Worm (Caenorhabditis elegans) whole organism, L3 larva: Measurements from ENCODE around the gene B0244.16.

Source experiments
- aly-2 ChIP-seq: fragments of 150-350 bp; optimal IDR thresholded peaks from 2 replicates; lab custom pipeline; 2014; ENCODE audit warnings: missing biosample characterization, missing genetic modification characterization
- ama-1 ChIP-seq: fragments of 150-350 bp; optimal IDR thresholded peaks from 2 replicates; lab custom pipeline; 2018
- ceh-16 ChIP-seq: sonication (generic microtip); optimal IDR thresholded peaks from 2 replicates; lab custom pipeline; 2017; ENCODE audit warnings: missing biosample characterization, missing genetic modification characterization
- ceh-28 ChIP-seq: fragments of 150-350 bp; optimal IDR thresholded peaks from 2 replicates; lab custom pipeline; 2014; ENCODE audit warnings: missing biosample characterization, missing genetic modification reagents, missing genetic modification characterization
- ceh-82 ChIP-seq: fragments of 150-350 bp; optimal IDR thresholded peaks from 2 replicates; lab custom pipeline; 2014; ENCODE audit warnings: missing biosample characterization, missing genetic modification characterization
- ceh-9 ChIP-seq: sonication (generic microtip); optimal IDR thresholded peaks from 2 replicates; lab custom pipeline; 2018; ENCODE audit warnings: missing biosample characterization, missing genetic modification characterization
- daf-12 ChIP-seq: fragments of 150-350 bp; optimal IDR thresholded peaks from 2 replicates; lab custom pipeline; 2014; ENCODE audit warnings: missing biosample characterization, missing genetic modification reagents, missing genetic modification characterization
- elt-2 ChIP-seq: sonication (generic microtip); optimal IDR thresholded peaks from 2 replicates; lab custom pipeline; 2016; ENCODE audit warnings: missing genetic modification reagents, mild to moderate bottlenecking, missing genetic modification characterization, missing compliant biosample characterization
- elt-3 ChIP-seq, 3 experiments: fragments of 150-350 bp in 1 of 3; sonication (generic microtip) in 2 of 3; optimal IDR thresholded peaks; 2 replicates in 2 of 3; 4 replicates in 1 of 3; lab custom pipeline; 2014 to 2017; ENCODE audit warnings: missing biosample characterization in 3 of 3, missing genetic modification characterization in 3 of 3
- eor-1 ChIP-seq, 2 experiments: fragments of 150-350 bp; optimal IDR thresholded peaks; 2 replicates each; lab custom pipeline; 2014 to 2018; ENCODE audit warnings: missing biosample characterization in 2 of 2, missing genetic modification characterization in 2 of 2
- fkh-10 ChIP-seq: sonication (generic microtip); optimal IDR thresholded peaks from 2 replicates; lab custom pipeline; 2017; ENCODE audit warnings: missing biosample characterization, missing genetic modification reagents, missing genetic modification characterization
- fos-1 ChIP-seq: fragments of 150-350 bp; optimal IDR thresholded peaks from 2 replicates; lab custom pipeline; 2014; ENCODE audit warnings: missing biosample characterization, missing genetic modification characterization
- hmg-11 ChIP-seq: sonication (generic microtip); optimal IDR thresholded peaks from 2 replicates; lab custom pipeline; 2016; ENCODE audit warnings: missing genetic modification characterization, missing compliant biosample characterization
- lin-15B ChIP-seq: fragments of 150-350 bp; optimal IDR thresholded peaks from 2 replicates; lab custom pipeline; 2014; ENCODE audit warnings: missing biosample characterization, missing genetic modification characterization
- lin-39 ChIP-seq: fragments of 150-350 bp; optimal IDR thresholded peaks from 2 replicates; lab custom pipeline; 2018; ENCODE audit warnings: missing biosample characterization, missing genetic modification reagents, missing genetic modification characterization
- lsy-12 ChIP-seq: sonication (generic microtip); optimal IDR thresholded peaks from 2 replicates; lab custom pipeline; 2016; ENCODE audit warnings: mild to moderate bottlenecking, missing genetic modification characterization, missing compliant biosample characterization
- mdl-1 ChIP-seq: fragments of 150-350 bp; optimal IDR thresholded peaks from 2 replicates; lab custom pipeline; 2014; ENCODE audit warnings: missing biosample characterization, missing genetic modification characterization
- mml-1 ChIP-seq: fragments of 150-350 bp; sonication (generic microtip); optimal IDR thresholded peaks from 3 replicates; lab custom pipeline; 2014; ENCODE audit warnings: missing biosample characterization, missing genetic modification characterization
- nhr-23 ChIP-seq: fragments of 150-350 bp; optimal IDR thresholded peaks from 2 replicates; lab custom pipeline; 2014; ENCODE audit warnings: missing biosample characterization, missing genetic modification reagents, missing genetic modification characterization
- nhr-237 ChIP-seq: fragments of 150-350 bp; optimal IDR thresholded peaks from 2 replicates; lab custom pipeline; 2014; ENCODE audit warnings: missing biosample characterization, missing genetic modification characterization
- nhr-28 ChIP-seq: fragments of 150-350 bp; optimal IDR thresholded peaks from 2 replicates; lab custom pipeline; 2014; ENCODE audit warnings: missing biosample characterization, missing genetic modification characterization
- nhr-43 ChIP-seq: sonication (generic microtip); optimal IDR thresholded peaks from 2 replicates; lab custom pipeline; 2016; ENCODE audit warnings: mild to moderate bottlenecking, missing genetic modification characterization, missing compliant biosample characterization; ENCODE audit not compliant: poor library complexity, severe bottlenecking
- nhr-67 ChIP-seq: fragments of 150-350 bp; optimal IDR thresholded peaks from 2 replicates; lab custom pipeline; 2014; ENCODE audit warnings: missing biosample characterization, missing genetic modification characterization
- nhr-76 ChIP-seq: fragments of 150-350 bp; sonication (generic microtip); optimal IDR thresholded peaks from 5 replicates; lab custom pipeline; 2014; ENCODE audit warnings: missing biosample characterization, missing genetic modification characterization
- nhr-77 ChIP-seq: fragments of 150-350 bp; optimal IDR thresholded peaks from 2 replicates; lab custom pipeline; 2014; ENCODE audit warnings: missing biosample characterization, missing genetic modification characterization
- pha-4 ChIP-seq: fragments of 150-350 bp; optimal IDR thresholded peaks from 2 replicates; lab custom pipeline; 2014; ENCODE audit warnings: missing biosample characterization, missing genetic modification reagents, missing genetic modification characterization
- pqm-1 ChIP-seq: fragments of 150-350 bp; optimal IDR thresholded peaks from 2 replicates; lab custom pipeline; 2017; ENCODE audit warnings: missing biosample characterization, missing genetic modification characterization, inconsistent platforms
- skn-1 ChIP-seq: fragments of 150-350 bp; optimal IDR thresholded peaks from 2 replicates; lab custom pipeline; 2014; ENCODE audit warnings: missing biosample characterization, missing genetic modification characterization
- snpc-4 ChIP-seq: fragments of 150-350 bp; optimal IDR thresholded peaks from 2 replicates; lab custom pipeline; 2014; ENCODE audit warnings: missing biosample characterization, missing genetic modification characterization
- unc-39 ChIP-seq: sonication (generic microtip); optimal IDR thresholded peaks from 4 replicates; lab custom pipeline; 2017; ENCODE audit warnings: missing biosample characterization, missing genetic modification characterization
- unc-62 ChIP-seq: fragments of 150-350 bp; sonication (generic microtip); optimal IDR thresholded peaks from 4 replicates; lab custom pipeline; 2014; ENCODE audit warnings: missing biosample characterization, missing genetic modification reagents, missing genetic modification characterization
- zag-1 ChIP-seq: fragments of 150-350 bp; optimal IDR thresholded peaks from 2 replicates; lab custom pipeline; 2014; ENCODE audit warnings: missing biosample characterization, missing genetic modification characterization
- ztf-4 ChIP-seq: fragments of 150-350 bp; optimal IDR thresholded peaks from 2 replicates; lab custom pipeline; 2014; ENCODE audit warnings: missing biosample characterization, missing genetic modification characterization

Gene B0244.16

ce11 chrIII:5710676-5711075, 30.1 kb upstream of the B0244.16 start (continued):
- TF ChIP-seq pha-4 (tag; lab: Kevin White, UChicago) (no peak), fkh-10 (GFP tag; lab: Kevin White, UChicago) (no peak), nhr-23 (tag; lab: Kevin White, UChicago) (peak; percentile 86), ceh-28 (tag; lab: Kevin White, UChicago) (peak; percentile 28), aly-2 (no peak), nhr-76 (no peak), mml-1 (tag; lab: Kevin White, UChicago) (no peak), nhr-28 (tag; lab: Kevin White, UChicago) (no peak), nhr-67 (tag; lab: Kevin White, UChicago) (no peak), ceh-9 (no peak)

- TF ChIP-seq hmg-11 (tag; lab: Kevin White, UChicago) (no peak), ztf-4 (no peak), pha-4 (tag; lab: Kevin White, UChicago) (peak; percentile 8), elt-3 (tag; optimal IDR thresholded peaks at IDR 0.05; lab: Kevin White, UChicago) (no peak), eor-1 (tag; optimal IDR thresholded peaks at IDR 0.05; lab: Kevin White, UChicago) (no peak), pqm-1 (tag; lab: Kevin White, UChicago) (no peak)
- TF ChIP-seq, all 47 proteins: peak for 1
Observed at ce11 chrIII:5711242-5711641, 29.5 kb upstream of the B0244.16 start, which contains the start of gene rbm-26. Gene rbm-26, plus strand, starts transcription at chrIII:5711542.

ce11 chrIII:5711881-5712643, 28.7 kb upstream of the B0244.16 start:
- TF ChIP-seq snpc-4 (tag; lab: Kevin White, UChicago) (no peak), lsy-12 (tag; lab: Kevin White, UChicago) (no peak), nhr-76 (no peak), zag-1 (tag; lab: Kevin White, UChicago) (no peak), lin-39 (tag; lab: Kevin White, UChicago) (no peak), elt-2 (tag; lab: Kevin White, UChicago) (no peak), nhr-237 (no peak), ceh-16 (tag; lab: Kevin White, UChicago) (no peak), daf-12 (tag; lab: Kevin White, UChicago) (no peak), unc-39 (no peak), nhr-77 (no peak), ztf-4 (no peak), skn-1 (tag; lab: Kevin White, UChicago) (no peak), nhr-43 (tag; lab: Kevin White, UChicago) (no peak), lin-15B (tag; lab: Kevin White, UChicago) (no peak), ceh-82 (no peak)

- TF ChIP-seq elt-2 (tag; lab: Kevin White, UChicago) (peak; percentile 17), nhr-77 (peak; percentile 54), lsy-12 (tag; lab: Kevin White, UChicago) (no peak), daf-12 (tag; lab: Kevin White, UChicago) (no peak), ceh-28 (tag; lab: Kevin White, UChicago) (no peak)
Observed at ce11 chrIII:5714230-5714983, 26.4 kb upstream of the B0244.16 start, which contains the start of gene arf-1. Gene arf-1, plus strand, starts transcription at chrIII:5714886.

ce11 chrIII:5714984-5715454, 25.7 kb upstream of the B0244.16 start:
- TF ChIP-seq ceh-82: no peak
- TF ChIP-seq unc-39: no peak
- TF ChIP-seq ama-1 (lab: Kevin White, UChicago): peak; percentile 59
- peak; percentile 55 for TF ChIP-seq ztf-4
- no peak for TF ChIP-seq nhr-23 (tag; lab: Kevin White, UChicago)
- TF ChIP-seq lin-15B (tag; lab: Kevin White, UChicago): no peak
- TF ChIP-seq mdl-1 (tag; lab: Kevin White, UChicago): no peak
- peak; percentile 76 for TF ChIP-seq nhr-43 (tag; lab: Kevin White, UChicago)
- no peak for TF ChIP-seq nhr-77
- no peak for TF ChIP-seq fos-1 (tag; lab: Kevin White, UChicago)
- TF ChIP-seq unc-62 (GFP tag; lab: Kevin White, UChicago): no peak
- no peak for TF ChIP-seq nhr-237
